Fruit fly (Drosophila melanogaster): Measurements from ENCODE around the gene ATPsynbetaL.
A peak's percentile ranks its signal among the peaks of the same experiment; 100 is the strongest.

ATPsynbetaL gene

dm6 chr3L:16146539-16146934 is 48.9 kb downstream of the ATPsynbetaL start (continued):
- TF ChIP-seq CG2712 (tag; optimal IDR thresholded peaks at IDR 0.05) (peak; percentile 43), bsh (GFP tag; optimal IDR thresholded peaks at IDR 0.05) (no peak), CG12219 (GFP tag; optimal IDR thresholded peaks at IDR 0.05) (no peak), CG1602 (GFP tag; optimal IDR thresholded peaks at IDR 0.05) (no peak), eve (GFP tag; optimal IDR thresholded peaks at IDR 0.05) (peak in 1 of 2 experiments; percentile 22), CG16779 (GFP tag; IDR thresholded peaks at IDR 0.05) (no peak), CG7372 (GFP tag; IDR thresholded peaks at IDR 0.05) (0 out of 2 replicates have a peak, but pooled peaks have one; percentile 25), Antp (GFP tag; optimal IDR thresholded peaks at IDR 0.05) (no peak), CG17359 (tag; optimal IDR thresholded peaks at IDR 0.05) (peak; percentile 18), cad (GFP tag; optimal IDR thresholded peaks at IDR 0.05) (no peak), CG3995 (GFP tag; optimal IDR thresholded peaks at IDR 0.05) (no peak), CG11504 (tag; optimal IDR thresholded peaks at IDR 0.05) (no peak), yki (optimal IDR thresholded peaks at IDR 0.05) (no peak), Xbp1 (GFP tag; optimal IDR thresholded peaks at IDR 0.05) (peak; percentile 21), CHES-1-like (GFP tag; optimal IDR thresholded peaks at IDR 0.05) (no peak), fd3F (GFP tag; optimal IDR thresholded peaks at IDR 0.05) (peak; percentile 54), E2f2 (GFP tag; IDR thresholded peaks at IDR 0.05) (no peak), Six4 (GFP tag; optimal IDR thresholded peaks at IDR 0.05) (no peak), Hr3 (GFP tag; optimal IDR thresholded peaks at IDR 0.05) (no peak), Hmx (GFP tag; optimal IDR thresholded peaks at IDR 0.05) (no peak), CG13775 (GFP tag; optimal IDR thresholded peaks at IDR 0.05) (peak; percentile 16), CG34224 (GFP tag; IDR thresholded peaks at IDR 0.05; ENCODE audit: partially characterized antibody) (no peak), Dfd (GFP tag; optimal IDR thresholded peaks at IDR 0.05) (no peak), MBD-R2 (GFP tag; IDR thresholded peaks at IDR 0.05) (no peak), al (GFP tag; IDR thresholded peaks at IDR 0.05) (peak; percentile 63), wor (GFP tag; IDR thresholded peaks at IDR 0.05) (no peak), slbo (GFP tag; IDR thresholded peaks at IDR 0.05) (peak; percentile 67), CG12071 (GFP tag; optimal IDR thresholded peaks at IDR 0.05) (no peak), CG9876 (GFP tag; optimal IDR thresholded peaks at IDR 0.05) (no peak), kni (GFP tag; optimal IDR thresholded peaks at IDR 0.05) (no peak), dpn (GFP tag; optimal IDR thresholded peaks at IDR 0.05) (peak in 1 of 2 experiments; percentile 0), CG9215 (GFP tag; IDR thresholded peaks at IDR 0.05) (peak; percentile 44; the same call in 1 of the 2 replicates), Rfx (GFP tag; IDR thresholded peaks at IDR 0.05) (peak; percentile 69; the same call in 1 of the 2 replicates), CG32532 (GFP tag; IDR thresholded peaks at IDR 0.05) (peak; percentile 69), lilli (GFP tag; optimal IDR thresholded peaks at IDR 0.05) (peak; percentile 36), HLHmδ (GFP tag; optimal IDR thresholded peaks at IDR 0.05) (no peak), dm (GFP tag; optimal IDR thresholded peaks at IDR 0.05) (no peak), CG14050 (GFP tag; IDR thresholded peaks at IDR 0.05) (no peak), CG17568 (GFP tag; optimal IDR thresholded peaks at IDR 0.05) (no peak), CrebB (tag; optimal IDR thresholded peaks at IDR 0.05) (no peak), row (GFP tag; IDR thresholded peaks at IDR 0.05) (peak; percentile 79), E2f1 (GFP tag; IDR thresholded peaks at IDR 0.05) (0 out of 2 replicates have a peak, but pooled peaks have one; percentile 11), ase (GFP tag; IDR thresholded peaks at IDR 0.05) (no peak), CG10267 (tag; optimal IDR thresholded peaks at IDR 0.05) (no peak), HHEX (GFP tag; optimal IDR thresholded peaks at IDR 0.05) (no peak), CG2678 (tag; optimal IDR thresholded peaks at IDR 0.05) (peak; percentile 77), sens-2 (GFP tag; IDR thresholded peaks at IDR 0.05) (no peak), Hsf (GFP tag; optimal IDR thresholded peaks at IDR 0.05) (peak; percentile 23), cwo (GFP tag; optimal IDR thresholded peaks at IDR 0.05) (peak; percentile 16), CG15011 (GFP tag; optimal IDR thresholded peaks at IDR 0.05) (no peak), NFAT (GFP tag; IDR thresholded peaks at IDR 0.05) (peak; percentile 52; the same call in 1 of the 2 replicates), ac (GFP tag; optimal IDR thresholded peaks at IDR 0.05) (no peak)

All from whole organism, embryonic.